Fruit fly (Drosophila melanogaster) whole organism, adult: ENCODE measurements around the gene CG17721.
A peak's percentile ranks its signal among the peaks of the same experiment; 100 is the strongest.

Experiments used
- CG11617 ChIP-seq: fragments of 200-800 bp; sonication (Bioruptor generic); optimal IDR thresholded peaks from 2 replicates; lab custom pipeline; 2017; ENCODE audit warnings: mild to moderate bottlenecking, missing biosample characterization, missing genetic modification reagents, missing genetic modification characterization
- CG7101 ChIP-seq: fragments of 200-800 bp; sonication (Bioruptor generic); optimal IDR thresholded peaks from 2 replicates; lab custom pipeline; 2018; ENCODE audit warnings: missing biosample characterization, mild to moderate bottlenecking, missing genetic modification characterization, moderate library complexity
- Crg-1 ChIP-seq: fragments of 200-800 bp; sonication (Bioruptor generic); optimal IDR thresholded peaks from 2 replicates; lab custom pipeline; 2016; ENCODE audit warnings: missing biosample characterization, missing genetic modification characterization
- Hr96 ChIP-seq: fragments of 200-800 bp; sonication (Bioruptor generic); optimal IDR thresholded peaks from 2 replicates; lab custom pipeline; 2016; ENCODE audit warnings: missing biosample characterization, missing genetic modification characterization
- Mnt ChIP-seq: fragments of 200-800 bp; sonication (Bioruptor generic); optimal IDR thresholded peaks from 2 replicates; lab custom pipeline; 2016; ENCODE audit warnings: missing biosample characterization, mild to moderate bottlenecking, missing genetic modification characterization
- cic ChIP-seq: fragments of 200-800 bp; sonication (Bioruptor generic); optimal IDR thresholded peaks from 2 replicates; lab custom pipeline; 2017; ENCODE audit warnings: missing biosample characterization, mild to moderate bottlenecking, missing genetic modification characterization, moderate library complexity
- cnc ChIP-seq, 2 experiments: fragments of >200 bp; optimal IDR thresholded peaks; 2 replicates each; lab custom pipeline; 2017
- kay ChIP-seq: fragments of 200-800 bp; sonication (Bioruptor generic); peaks from one replicate; lab custom pipeline; 2016; ENCODE audit warnings: missing biosample characterization, missing genetic modification characterization, borderline replicate concordance
- ovo ChIP-seq: fragments of 200-800 bp; sonication (Bioruptor generic); optimal IDR thresholded peaks from 2 replicates; lab custom pipeline; 2016; ENCODE audit warnings: missing biosample characterization, missing genetic modification characterization

dm6 chr3R:11208766-11209331 is 26.1 kb upstream of the CG17721 start:
- TF ChIP-seq Crg-1 (GFP tag; lab: Kevin White, UChicago) = no peak
- no peak for TF ChIP-seq cnc (optimal IDR thresholded peaks at IDR 0.05; lab: Kevin White, UChicago)
- TF ChIP-seq Hr96 = no peak
- TF ChIP-seq kay (GFP tag; lab: Kevin White, UChicago) = no peak
- TF ChIP-seq CG7101 (tag; lab: Kevin White, UChicago) = no peak
- peak; percentile 18 for TF ChIP-seq Mnt (GFP tag; lab: Kevin White, UChicago)
- no peak for TF ChIP-seq CG11617 (GFP tag; lab: Kevin White, UChicago)
- TF ChIP-seq cic = peak; percentile 44
- TF ChIP-seq ovo = no peak
